Fruit fly (Drosophila melanogaster) whole organism, embryonic: ENCODE results near the gene CG10274.

Experiments used
- BtbVII ChIP-seq: fragments of 200-800 bp; sonication (Bioruptor generic); optimal IDR thresholded peaks from 3 replicates; lab custom pipeline; 2017; ENCODE audit warnings: missing biosample characterization, mild to moderate bottlenecking, missing genetic modification characterization
- C15 ChIP-seq: fragments of 200-800 bp; sonication (Bioruptor generic); IDR thresholded peaks from 3 replicates; pipeline ENCODE4 v1.3.6; 2022; ENCODE audit warnings: missing biosample characterization, missing genetic modification characterization
- CG10267 ChIP-seq: fragments of 200-800 bp; sonication (Bioruptor generic); optimal IDR thresholded peaks from 2 replicates; lab custom pipeline; 2018; ENCODE audit warnings: missing biosample characterization, mild to moderate bottlenecking, missing genetic modification characterization, moderate library complexity
- CG10274 ChIP-seq: fragments of 200-800 bp; sonication (Bioruptor generic); optimal IDR thresholded peaks from 3 replicates; lab custom pipeline; 2017; ENCODE audit warnings: missing biosample characterization, mild to moderate bottlenecking, missing genetic modification characterization
- CG11504 ChIP-seq: fragments of 200-800 bp; sonication (Bioruptor generic); optimal IDR thresholded peaks from 3 replicates; lab custom pipeline; 2019; ENCODE audit warnings: missing biosample characterization, mild to moderate bottlenecking, missing genetic modification characterization, moderate library complexity
- CG11695 ChIP-seq: fragments of 200-800 bp; sonication (Bioruptor generic); IDR thresholded peaks from 3 replicates; pipeline ENCODE4 v1.3.6; 2022; ENCODE audit warnings: missing biosample characterization, missing genetic modification characterization
- CG13424 ChIP-seq: fragments of 200-800 bp; sonication (Bioruptor generic); optimal IDR thresholded peaks from 2 replicates; lab custom pipeline; 2019; ENCODE audit warnings: missing biosample characterization, mild to moderate bottlenecking, missing genetic modification characterization, moderate library complexity
- CG17186 ChIP-seq: fragments of 200-800 bp; sonication (Bioruptor generic); optimal IDR thresholded peaks from 3 replicates; lab custom pipeline; 2017; ENCODE audit warnings: missing biosample characterization, missing genetic modification reagents, missing genetic modification characterization
- CG18011 ChIP-seq: fragments of 200-800 bp; sonication (Bioruptor generic); optimal IDR thresholded peaks from 2 replicates; lab custom pipeline; 2017; ENCODE audit warnings: missing biosample characterization, missing genetic modification characterization, mild to moderate bottlenecking, moderate library complexity, missing genotype
- CG2199 ChIP-seq: fragments of 200-800 bp; sonication (Bioruptor generic); IDR thresholded peaks from 3 replicates; pipeline ENCODE4 v1.3.6; 2022; ENCODE audit warnings: missing biosample characterization, missing genetic modification characterization
- CG30020 ChIP-seq: fragments of 200-800 bp; optimal IDR thresholded peaks from 2 replicates; lab custom pipeline; 2019; ENCODE audit warnings: missing biosample characterization, mild to moderate bottlenecking, missing genetic modification characterization, moderate library complexity
- CG30431 ChIP-seq: fragments of 200-800 bp; sonication (Bioruptor generic); optimal IDR thresholded peaks from 2 replicates; lab custom pipeline; 2017; ENCODE audit warnings: missing biosample characterization, missing genetic modification characterization
- CG33557 ChIP-seq: fragments of 200-800 bp; sonication (Bioruptor generic); optimal IDR thresholded peaks from 2 replicates; lab custom pipeline; 2019; ENCODE audit warnings: missing biosample characterization, mild to moderate bottlenecking, missing genetic modification characterization, moderate library complexity
- CG34224 ChIP-seq: fragments of 200-800 bp; sonication (Bioruptor generic); IDR thresholded peaks from 3 replicates; pipeline ENCODE4 v1.3.6; 2022; ENCODE audit warnings: missing biosample characterization, missing genetic modification characterization; ENCODE audit not compliant: partially characterized antibody
- CG3838 ChIP-seq: fragments of 200-800 bp; sonication (Bioruptor generic); optimal IDR thresholded peaks from 3 replicates; lab custom pipeline; 2016; ENCODE audit warnings: missing biosample characterization, missing genetic modification characterization
- CG4404 ChIP-seq: fragments of 200-800 bp; sonication (Bioruptor generic); IDR thresholded peaks from 2 replicates; pipeline ENCODE4 v1.3.6; 2022; ENCODE audit warnings: missing biosample characterization, missing genetic modification characterization
- CG6683 ChIP-seq: fragments of 200-800 bp; sonication (Bioruptor generic); optimal IDR thresholded peaks from 2 replicates; lab custom pipeline; 2017; ENCODE audit warnings: missing biosample characterization, mild to moderate bottlenecking, missing genetic modification characterization, missing genetic modification reagents
- CG8478 ChIP-seq: fragments of >200 bp; optimal IDR thresholded peaks from 2 replicates; lab custom pipeline; 2018
- CG8944 ChIP-seq: fragments of 200-800 bp; sonication (Bioruptor generic); optimal IDR thresholded peaks from 3 replicates; lab custom pipeline; 2016; ENCODE audit warnings: missing biosample characterization, missing genetic modification characterization
- CG9727 ChIP-seq: fragments of 200-800 bp; sonication (Bioruptor generic); optimal IDR thresholded peaks from 3 replicates; lab custom pipeline; 2017; ENCODE audit warnings: missing biosample characterization, mild to moderate bottlenecking, missing genetic modification characterization
- Fer2 ChIP-seq: fragments of 200-800 bp; sonication (Bioruptor generic); optimal IDR thresholded peaks from 2 replicates; lab custom pipeline; 2018; ENCODE audit warnings: missing biosample characterization, mild to moderate bottlenecking, missing genetic modification characterization, moderate library complexity
- Hey ChIP-seq: fragments of 200-800 bp; sonication (Bioruptor generic); optimal IDR thresholded peaks from 3 replicates; lab custom pipeline; 2018; ENCODE audit warnings: missing biosample characterization, mild to moderate bottlenecking, missing genetic modification characterization
- Meics ChIP-seq: fragments of 200-800 bp; sonication (Bioruptor generic); optimal IDR thresholded peaks from 2 replicates; lab custom pipeline; 2017; ENCODE audit warnings: missing biosample characterization, mild to moderate bottlenecking, missing genetic modification characterization
- Mes4 ChIP-seq: fragments of 200-800 bp; sonication (Bioruptor generic); optimal IDR thresholded peaks from 2 replicates; lab custom pipeline; 2016; ENCODE audit warnings: missing biosample characterization, missing genetic modification characterization
- Mrtf ChIP-seq: fragments of 200-800 bp; sonication (Bioruptor generic); IDR thresholded peaks from 3 replicates; pipeline ENCODE4 v1.3.6; 2022; ENCODE audit warnings: missing biosample characterization, missing genetic modification characterization
- Opbp ChIP-seq: fragments of 200-800 bp; sonication (Bioruptor generic); IDR thresholded peaks from 3 replicates; pipeline ENCODE4 v1.3.6; 2022; ENCODE audit warnings: missing biosample characterization, missing genetic modification characterization; ENCODE audit not compliant: partially characterized antibody
- Scr ChIP-seq: fragments of 200-800 bp; sonication (Bioruptor generic); IDR thresholded peaks from 2 replicates; pipeline ENCODE4 v1.3.6; 2022; ENCODE audit warnings: missing biosample characterization, missing genetic modification characterization; ENCODE audit not compliant: partially characterized antibody
- Sox100B ChIP-seq: fragments of 200-800 bp; sonication (Bioruptor generic); optimal IDR thresholded peaks from 3 replicates; lab custom pipeline; 2018; ENCODE audit warnings: missing biosample characterization, mild to moderate bottlenecking, missing genetic modification characterization
- Trl ChIP-seq, 3 experiments: fragments of >200 bp in 2 of 3; fragments of 200-800 bp in 1 of 3; sonication (Bioruptor generic) in 1 of 3; optimal IDR thresholded peaks; 2 replicates in 1 of 3; 3 replicates in 2 of 3; lab custom pipeline; 2016 to 2017; ENCODE audit warnings: missing biosample characterization in 1 of 3, missing genetic modification characterization in 1 of 3
- YL-1 ChIP-seq: fragments of 200-800 bp; sonication (Bioruptor generic); optimal IDR thresholded peaks from 3 replicates; lab custom pipeline; 2017; ENCODE audit warnings: missing biosample characterization, mild to moderate bottlenecking, missing genetic modification characterization
- chif ChIP-seq, 2 experiments: fragments of 200-800 bp; sonication (Bioruptor generic); optimal IDR thresholded peaks; 3 replicates each; lab custom pipeline; 2016; ENCODE audit warnings: missing biosample characterization in 2 of 2, missing genetic modification characterization in 2 of 2
- dm ChIP-seq: fragments of 200-800 bp; sonication (Bioruptor generic); optimal IDR thresholded peaks from 3 replicates; lab custom pipeline; 2016; ENCODE audit warnings: missing biosample characterization, missing genetic modification characterization
- dysf ChIP-seq: fragments of 200-800 bp; sonication (Bioruptor generic); IDR thresholded peaks from 3 replicates; pipeline ENCODE4 v1.3.6; 2022; ENCODE audit warnings: missing biosample characterization, missing genetic modification characterization
- en ChIP-seq: fragments of 200-800 bp; sonication (Bioruptor generic); optimal IDR thresholded peaks from 2 replicates; lab custom pipeline; 2016; ENCODE audit warnings: missing biosample characterization, missing genetic modification characterization
- eve ChIP-seq, 2 experiments: fragments of >200 bp; optimal IDR thresholded peaks; 2 replicates each; lab custom pipeline; 2017; ENCODE audit warnings: missing biosample characterization in 2 of 2, missing genetic modification characterization in 2 of 2
- eyg ChIP-seq: fragments of 200-800 bp; sonication (Bioruptor generic); optimal IDR thresholded peaks from 3 replicates; lab custom pipeline; 2016; ENCODE audit warnings: missing biosample characterization, missing genetic modification characterization
- gce ChIP-seq: fragments of 200-800 bp; sonication (Bioruptor generic); IDR thresholded peaks from 3 replicates; pipeline ENCODE4 v1.3.6; 2022; ENCODE audit warnings: missing biosample characterization, missing genetic modification characterization
- gro ChIP-seq: fragments of 200-800 bp; sonication (Bioruptor generic); optimal IDR thresholded peaks from 2 replicates; lab custom pipeline; 2016; ENCODE audit warnings: missing biosample characterization, missing genetic modification characterization
- ham ChIP-seq: fragments of 200-800 bp; sonication (Bioruptor generic); IDR thresholded peaks from 2 replicates; pipeline ENCODE4 v1.3.6; 2022; ENCODE audit warnings: missing biosample characterization, missing genetic modification characterization
- hb ChIP-seq: fragments of 200-800 bp; sonication (Bioruptor generic); IDR thresholded peaks from 3 replicates; pipeline ENCODE4 v1.3.6; 2022; ENCODE audit warnings: missing biosample characterization, missing genetic modification characterization; ENCODE audit not compliant: partially characterized antibody
- jigr1 ChIP-seq: fragments of 200-800 bp; sonication (Bioruptor generic); IDR thresholded peaks from 3 replicates; pipeline ENCODE4 v1.3.6; 2022; ENCODE audit warnings: missing biosample characterization, missing genetic modification characterization
- jing ChIP-seq: fragments of 200-800 bp; sonication (Bioruptor generic); optimal IDR thresholded peaks from 2 replicates; lab custom pipeline; 2018; ENCODE audit warnings: missing biosample characterization, mild to moderate bottlenecking, missing genetic modification characterization
- jumu ChIP-seq: fragments of 200-800 bp; sonication (Bioruptor generic); optimal IDR thresholded peaks from 3 replicates; lab custom pipeline; 2016; ENCODE audit warnings: missing biosample characterization, missing genetic modification characterization
- kah ChIP-seq: fragments of 200-800 bp; sonication (Bioruptor generic); optimal IDR thresholded peaks from 2 replicates; lab custom pipeline; 2018; ENCODE audit warnings: missing biosample characterization, mild to moderate bottlenecking, missing genetic modification characterization
- lilli ChIP-seq: fragments of 200-800 bp; sonication (Bioruptor generic); optimal IDR thresholded peaks from 3 replicates; lab custom pipeline; 2016; ENCODE audit warnings: missing biosample characterization, missing genetic modification characterization
- nom ChIP-seq: fragments of 200-800 bp; sonication (Bioruptor generic); optimal IDR thresholded peaks from 2 replicates; lab custom pipeline; 2017; ENCODE audit warnings: missing biosample characterization, missing genetic modification characterization, mild to moderate bottlenecking, moderate library complexity, missing genetic modification reagents
- org-1 ChIP-seq: fragments of 200-800 bp; sonication (Bioruptor generic); optimal IDR thresholded peaks from 2 replicates; lab custom pipeline; 2017; ENCODE audit warnings: missing biosample characterization, missing genetic modification characterization
- sd ChIP-seq: fragments of 200-800 bp; sonication (Bioruptor generic); optimal IDR thresholded peaks from 3 replicates; lab custom pipeline; 2018; ENCODE audit warnings: missing biosample characterization, mild to moderate bottlenecking, missing genetic modification characterization, moderate library complexity
- tin ChIP-seq: fragments of 200-800 bp; sonication (Bioruptor generic); optimal IDR thresholded peaks from 3 replicates; lab custom pipeline; 2016; ENCODE audit warnings: missing biosample characterization, missing genetic modification characterization
- tx ChIP-seq: fragments of 200-800 bp; sonication (Bioruptor generic); optimal IDR thresholded peaks from 2 replicates; lab custom pipeline; 2016; ENCODE audit warnings: missing biosample characterization, missing genetic modification characterization

CG10274 gene

DNA sequence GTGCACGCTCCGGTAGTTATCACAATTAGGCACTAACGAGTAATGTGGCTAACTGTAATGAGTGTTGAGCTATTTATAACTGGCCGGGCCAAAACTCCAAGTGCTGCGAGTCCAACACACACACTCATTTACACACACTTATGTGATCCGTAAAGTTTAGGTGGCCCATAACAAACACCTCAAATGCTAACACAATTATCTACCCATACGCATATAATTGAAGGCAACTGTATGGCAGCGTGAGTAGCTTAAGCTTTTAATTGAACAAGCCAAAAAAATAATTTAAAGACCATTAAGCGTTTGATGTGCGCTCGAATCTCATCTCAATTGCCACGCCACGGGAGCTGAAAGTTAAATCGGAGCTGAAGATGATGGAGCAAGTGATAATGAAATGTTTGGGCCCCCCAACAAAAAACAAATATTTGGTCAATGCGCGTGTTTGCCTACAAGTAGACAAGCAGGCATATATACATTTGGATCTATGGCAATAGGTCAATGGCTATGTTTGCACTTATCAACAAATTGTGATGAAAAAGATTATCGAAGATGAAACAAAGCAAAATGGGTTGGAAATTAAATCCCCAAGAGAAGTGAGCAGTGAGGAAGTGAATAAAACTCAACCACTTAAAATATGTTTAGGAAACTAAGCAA lies 41.6 kb downstream of the CG10274 start, which contains the start of gene Cpr65Av:
Cpr65Av (minus strand) TSS at position 51 of the 651 bp plus-strand sequence.
- no peak for TF ChIP-seq CG18011 (GFP tag; lab: Kevin White, UChicago)
- no peak for TF ChIP-seq CG9727
- no peak for TF ChIP-seq nom (GFP tag; lab: Kevin White, UChicago)
- no peak for TF ChIP-seq org-1 (GFP tag; lab: Kevin White, UChicago)
- TF ChIP-seq gro, result no peak
- no peak for TF ChIP-seq jumu (GFP tag; lab: Kevin White, UChicago)
- TF ChIP-seq chif (GFP tag; optimal IDR thresholded peaks at IDR 0.05; lab: Kevin White, UChicago), result peak in 1 of 2 experiments; percentile 13
- no peak for TF ChIP-seq Mes4
- no peak for TF ChIP-seq kah (GFP tag; lab: Kevin White, UChicago)
- TF ChIP-seq CG11695 (GFP tag; lab: Robert Waterston, UW), result no peak
- no peak for TF ChIP-seq Opbp
- TF ChIP-seq Meics (GFP tag; lab: Kevin White, UChicago), result no peak
- no peak for TF ChIP-seq Hey (tag; lab: Kevin White, UChicago)
- TF ChIP-seq CG8478 (lab: Kevin White, UChicago), result no peak
- TF ChIP-seq dysf (GFP tag; lab: Robert Waterston, UW), result no peak
- TF ChIP-seq CG4404 (GFP tag; lab: Robert Waterston, UW), result no peak
- peak in 1 of 2 experiments; percentile 21 for TF ChIP-seq eve (GFP tag; optimal IDR thresholded peaks at IDR 0.05; lab: Kevin White, UChicago)
- 0 out of 3 replicates have a peak, but pooled peaks have one; percentile 28 for TF ChIP-seq gce (GFP tag; lab: Robert Waterston, UW)
- TF ChIP-seq dm (GFP tag; lab: Kevin White, UChicago), result no peak
- TF ChIP-seq CG10267 (tag; lab: Kevin White, UChicago), result no peak
- TF ChIP-seq C15 (GFP tag; lab: Robert Waterston, UW), result no peak
- TF ChIP-seq Trl (optimal IDR thresholded peaks at IDR 0.05; lab: Kevin White, UChicago), result no peak
- no peak for TF ChIP-seq Trl (GFP tag; optimal IDR thresholded peaks at IDR 0.05; lab: Kevin White, UChicago)
- no peak for TF ChIP-seq CG2199 (GFP tag; lab: Robert Waterston, UW)
- TF ChIP-seq hb (GFP tag; lab: Robert Waterston, UW), result no peak
- no peak for TF ChIP-seq CG34224 (GFP tag; lab: Robert Waterston, UW)
- TF ChIP-seq Fer2, result no peak
- no peak for TF ChIP-seq jing (GFP tag; lab: Kevin White, UChicago)
- TF ChIP-seq CG13424 (tag; lab: Kevin White, UChicago), result peak; percentile 39
- TF ChIP-seq CG11504 (tag; lab: Kevin White, UChicago), result peak; percentile 12
- peak; percentile 38 for TF ChIP-seq Sox100B
- no peak for TF ChIP-seq Mrtf
- no peak for TF ChIP-seq tin (GFP tag; lab: Kevin White, UChicago)
- no peak for TF ChIP-seq YL-1 (GFP tag; lab: Kevin White, UChicago)
- TF ChIP-seq CG3838 (GFP tag; lab: Kevin White, UChicago), result no peak
- peak; percentile 15 for TF ChIP-seq sd (tag; lab: Kevin White, UChicago)
- TF ChIP-seq lilli (GFP tag; lab: Kevin White, UChicago), result no peak
- no peak for TF ChIP-seq en
- TF ChIP-seq ham, result no peak
- peak; percentile 5 for TF ChIP-seq BtbVII (GFP tag; lab: Kevin White, UChicago)
- no peak for TF ChIP-seq CG6683
- TF ChIP-seq jigr1 (GFP tag; lab: Robert Waterston, UW), result no peak
- no peak for TF ChIP-seq CG30020 (tag; lab: Kevin White, UChicago)
- TF ChIP-seq CG33557 (GFP tag; lab: Kevin White, UChicago), result no peak
- no peak for TF ChIP-seq CG30431 (GFP tag; lab: Kevin White, UChicago)
- no peak for TF ChIP-seq CG17186 (GFP tag; lab: Kevin White, UChicago)
- TF ChIP-seq CG10274 (GFP tag; lab: Kevin White, UChicago), result no peak
- TF ChIP-seq Scr (GFP tag; lab: Robert Waterston, UW), result no peak
- no peak for TF ChIP-seq CG8944 (GFP tag; lab: Kevin White, UChicago)
- no peak for TF ChIP-seq eyg (GFP tag; lab: Kevin White, UChicago)
- no peak for TF ChIP-seq tx (GFP tag; lab: Kevin White, UChicago)
